Fruit fly (Drosophila melanogaster): ENCODE results near the gene Prosbeta7.

The Prosbeta7 gene

DNA sequence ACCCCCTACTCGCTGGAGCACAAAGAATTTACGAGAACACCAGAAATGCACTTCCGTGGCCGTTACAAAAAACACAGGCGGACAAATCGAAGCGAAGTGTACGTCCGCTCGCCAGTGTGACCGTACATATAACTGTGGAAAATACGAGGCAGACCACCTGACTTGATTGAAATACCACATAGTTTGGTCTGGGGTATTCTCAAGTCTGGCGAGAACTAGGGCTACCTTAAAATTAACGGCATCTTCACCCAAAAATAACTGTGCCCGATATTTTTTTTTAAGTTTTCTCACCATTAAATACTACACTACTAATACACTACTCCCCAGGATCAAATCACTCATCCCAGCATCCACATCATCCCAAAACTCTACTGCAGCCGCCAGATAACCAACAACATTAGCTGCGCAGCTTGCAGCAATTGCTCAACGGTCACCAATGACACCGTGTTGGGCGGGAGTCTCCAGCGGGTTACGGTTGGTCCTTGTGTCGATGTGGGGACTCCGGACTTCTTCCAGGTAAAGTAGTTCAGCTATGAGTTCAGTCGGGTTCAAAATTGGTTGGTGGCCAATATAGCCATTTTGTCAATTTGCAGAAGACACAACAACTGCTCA lies 10.1 kb upstream of the Prosbeta7 start, which contains the start of gene Cerk (continued):
- peak; percentile 93 for TF ChIP-seq CG3995 (GFP tag; optimal IDR thresholded peaks at IDR 0.05)
- no peak for TF ChIP-seq CG34224 (GFP tag; IDR thresholded peaks at IDR 0.05; ENCODE audit: partially characterized antibody)
- TF ChIP-seq tio (GFP tag; optimal IDR thresholded peaks at IDR 0.05) = no peak
- no peak for TF ChIP-seq CG6813 (GFP tag; optimal IDR thresholded peaks at IDR 0.05)
- TF ChIP-seq zen (tag; optimal IDR thresholded peaks at IDR 0.05) = peak; percentile 0
- no peak for TF ChIP-seq CG18476 (GFP tag; optimal IDR thresholded peaks at IDR 0.05)
- TF ChIP-seq Fer2 (tag; optimal IDR thresholded peaks at IDR 0.05) = no peak
- TF ChIP-seq CG10959 (GFP tag; IDR thresholded peaks at IDR 0.05) = no peak
- no peak for TF ChIP-seq Sox102F (GFP tag; optimal IDR thresholded peaks at IDR 0.05)
- no peak for TF ChIP-seq Bteb2 (GFP tag; optimal IDR thresholded peaks at IDR 0.05)
- TF ChIP-seq tup (GFP tag; optimal IDR thresholded peaks at IDR 0.05) = no peak
- TF ChIP-seq CG33213 (GFP tag; optimal IDR thresholded peaks at IDR 0.05) = peak; percentile 73
- no peak for TF ChIP-seq az2 (GFP tag; optimal IDR thresholded peaks at IDR 0.05)
- no peak for TF ChIP-seq CG4820 (GFP tag; optimal IDR thresholded peaks at IDR 0.05)
- no peak for TF ChIP-seq yki (optimal IDR thresholded peaks at IDR 0.05)
- TF ChIP-seq NC2α (GFP tag; optimal IDR thresholded peaks at IDR 0.05) = no peak
- TF ChIP-seq tx (GFP tag; optimal IDR thresholded peaks at IDR 0.05) = peak; percentile 27
- no peak for TF ChIP-seq ro (GFP tag; IDR thresholded peaks at IDR 0.05)
- no peak for TF ChIP-seq CG1647 (GFP tag; optimal IDR thresholded peaks at IDR 0.05)
- peak; percentile 13 to 59 for TF ChIP-seq Hr51 (GFP tag; optimal IDR thresholded peaks at IDR 0.05)
- no peak for TF ChIP-seq Mad (GFP tag; optimal IDR thresholded peaks at IDR 0.05)
- peak; percentile 34 for TF ChIP-seq CG10209 (GFP tag; optimal IDR thresholded peaks at IDR 0.05)
- TF ChIP-seq nerfin-2 (GFP tag; IDR thresholded peaks at IDR 0.05; ENCODE audit: partially characterized antibody) = peak; percentile 57
- peak; percentile 89 for TF ChIP-seq chinmo (GFP tag; IDR thresholded peaks at IDR 0.05; ENCODE audit: partially characterized antibody)
- no peak for TF ChIP-seq abd-A (tag; optimal IDR thresholded peaks at IDR 0.05)
- no peak for TF ChIP-seq wor (GFP tag; IDR thresholded peaks at IDR 0.05)
- TF ChIP-seq Oaz (GFP tag; IDR thresholded peaks at IDR 0.05) = no peak
- TF ChIP-seq stwl (tag; optimal IDR thresholded peaks at IDR 0.05) = peak; percentile 74
- TF ChIP-seq Xbp1 (GFP tag; optimal IDR thresholded peaks at IDR 0.05) = peak; percentile 40
- no peak for TF ChIP-seq CG9437 (GFP tag; optimal IDR thresholded peaks at IDR 0.05)
- TF ChIP-seq gfzf (GFP tag; optimal IDR thresholded peaks at IDR 0.05) = peak; percentile 95
- TF ChIP-seq vfl (GFP tag; optimal IDR thresholded peaks at IDR 0.05) = no peak
- TF ChIP-seq CG1792 (GFP tag; optimal IDR thresholded peaks at IDR 0.05) = peak; percentile 11
- TF ChIP-seq CG10565 (GFP tag; optimal IDR thresholded peaks at IDR 0.05) = no peak
- peak; percentile 38 for TF ChIP-seq CG17802 (tag; optimal IDR thresholded peaks at IDR 0.05)
- peak; percentile 50 for TF ChIP-seq lilli (GFP tag; optimal IDR thresholded peaks at IDR 0.05)
- TF ChIP-seq CG18262 (tag; optimal IDR thresholded peaks at IDR 0.05) = no peak
- peak; percentile 24 for TF ChIP-seq ems (GFP tag; optimal IDR thresholded peaks at IDR 0.05)
- TF ChIP-seq esg (GFP tag; conservative IDR thresholded peaks at IDR 0.05) = no peak
- TF ChIP-seq aop (GFP tag; IDR thresholded peaks at IDR 0.05) = peak; percentile 35; the same call in 1 of the 2 replicates
- TF ChIP-seq Lhr (GFP tag; optimal IDR thresholded peaks at IDR 0.05) = peak; percentile 77
- TF ChIP-seq ap (GFP tag; IDR thresholded peaks at IDR 0.05) = no peak
- TF ChIP-seq bsh (GFP tag; optimal IDR thresholded peaks at IDR 0.05) = peak in 1 of 2 experiments; percentile 10
- TF ChIP-seq Asciz (GFP tag; optimal IDR thresholded peaks at IDR 0.05) = no peak
- no peak; the same call in 1 of the 2 replicates for TF ChIP-seq CG14667 (GFP tag; IDR thresholded peaks at IDR 0.05)
- TF ChIP-seq Mes4 (GFP tag; optimal IDR thresholded peaks at IDR 0.05) = peak; percentile 37
- no peak for TF ChIP-seq CG6175 (GFP tag; IDR thresholded peaks at IDR 0.05)
- TF ChIP-seq Blimp-1 (GFP tag; optimal IDR thresholded peaks at IDR 0.05) = no peak
- no peak for TF ChIP-seq CG3065 (GFP tag; optimal IDR thresholded peaks at IDR 0.05)
- no peak for TF ChIP-seq CG15073 (GFP tag; optimal IDR thresholded peaks at IDR 0.05)
